Fruit fly (Drosophila melanogaster): ENCODE data around the gene CG10657.

The CG10657 gene

dm6 chr3L:12471471-12471978 lies 25.5 kb downstream of the CG10657 start, which contains the start of gene CG10616 (continued):
- TF ChIP-seq CG2678 (tag; optimal IDR thresholded peaks at IDR 0.05): no peak
- no peak for TF ChIP-seq gem (tag; optimal IDR thresholded peaks at IDR 0.05)
- TF ChIP-seq dmrt11E (tag; optimal IDR thresholded peaks at IDR 0.05): no peak
- TF ChIP-seq NC2β (GFP tag; optimal IDR thresholded peaks at IDR 0.05): no peak
- TF ChIP-seq CG7987 (GFP tag; optimal IDR thresholded peaks at IDR 0.05): no peak
- TF ChIP-seq CG6765 (GFP tag; optimal IDR thresholded peaks at IDR 0.05): no peak
- no peak for TF ChIP-seq lab (GFP tag; optimal IDR thresholded peaks at IDR 0.05)
- TF ChIP-seq chinmo (GFP tag; IDR thresholded peaks at IDR 0.05; ENCODE audit: partially characterized antibody): peak; percentile 81; the same call in 3 of the 4 replicates
- TF ChIP-seq aop (GFP tag; IDR thresholded peaks at IDR 0.05): no peak
- no peak for TF ChIP-seq CG12744 (GFP tag; optimal IDR thresholded peaks at IDR 0.05)
- TF ChIP-seq B-H2 (GFP tag; optimal IDR thresholded peaks at IDR 0.05): no peak
- no peak for TF ChIP-seq CG1602 (GFP tag; optimal IDR thresholded peaks at IDR 0.05)
- no peak for TF ChIP-seq pan (optimal IDR thresholded peaks at IDR 0.05)
- TF ChIP-seq pan (GFP tag; optimal IDR thresholded peaks at IDR 0.05 in 1 of 2, IDR thresholded peaks at IDR 0.05 in 1 of 2): no peak
- no peak for TF ChIP-seq dimm (GFP tag; IDR thresholded peaks at IDR 0.05)
- TF ChIP-seq Usf (GFP tag; optimal IDR thresholded peaks at IDR 0.05): no peak
- no peak for TF ChIP-seq CG11456 (GFP tag; IDR thresholded peaks at IDR 0.05)
- no peak for TF ChIP-seq Gsc (GFP tag; IDR thresholded peaks at IDR 0.05)
- no peak for TF ChIP-seq chn (GFP tag; optimal IDR thresholded peaks at IDR 0.05)
- no peak for TF ChIP-seq Drgx (GFP tag; IDR thresholded peaks at IDR 0.05)
- no peak for TF ChIP-seq org-1 (GFP tag; optimal IDR thresholded peaks at IDR 0.05)
- TF ChIP-seq gro (GFP tag; optimal IDR thresholded peaks at IDR 0.05): no peak
- TF ChIP-seq BtbVII (GFP tag; optimal IDR thresholded peaks at IDR 0.05): no peak
- TF ChIP-seq slou (GFP tag; optimal IDR thresholded peaks at IDR 0.05): no peak
- peak; percentile 31 for TF ChIP-seq CG12391 (tag; optimal IDR thresholded peaks at IDR 0.05)
- no peak for TF ChIP-seq toy (GFP tag; IDR thresholded peaks at IDR 0.05)
- TF ChIP-seq CG5180 (GFP tag; optimal IDR thresholded peaks at IDR 0.05): no peak
- TF ChIP-seq ERR (GFP tag; optimal IDR thresholded peaks at IDR 0.05): no peak
- TF ChIP-seq wdn (GFP tag; IDR thresholded peaks at IDR 0.05): no peak
- TF ChIP-seq CG3847 (GFP tag; IDR thresholded peaks at IDR 0.05): 0 out of 2 replicates have a peak, but pooled peaks have one; percentile 13
- no peak for TF ChIP-seq CG4854 (GFP tag; optimal IDR thresholded peaks at IDR 0.05)
- peak; percentile 70 for TF ChIP-seq E2f2 (GFP tag; IDR thresholded peaks at IDR 0.05)
- TF ChIP-seq CoRest (tag; optimal IDR thresholded peaks at IDR 0.05): peak; percentile 34
- TF ChIP-seq CG12299 (tag; optimal IDR thresholded peaks at IDR 0.05): no peak
- TF ChIP-seq CG15601 (tag; optimal IDR thresholded peaks at IDR 0.05): no peak
- TF ChIP-seq schlank (tag; optimal IDR thresholded peaks at IDR 0.05): no peak
- TF ChIP-seq CG16779 (GFP tag; IDR thresholded peaks at IDR 0.05): no peak
- TF ChIP-seq NfI (GFP tag; optimal IDR thresholded peaks at IDR 0.05): no peak
- TF ChIP-seq Max (GFP tag; optimal IDR thresholded peaks at IDR 0.05): no peak
- TF ChIP-seq zf30C (GFP tag; optimal IDR thresholded peaks at IDR 0.05): no peak
- TF ChIP-seq Mad (GFP tag; optimal IDR thresholded peaks at IDR 0.05): no peak
- no peak for TF ChIP-seq Fer3 (tag; optimal IDR thresholded peaks at IDR 0.05)
- peak; percentile 83 for TF ChIP-seq Opbp (GFP tag; IDR thresholded peaks at IDR 0.05; ENCODE audit: partially characterized antibody)
- no peak for TF ChIP-seq lov (optimal IDR thresholded peaks at IDR 0.05)
- no peak for TF ChIP-seq lov (GFP tag; IDR thresholded peaks at IDR 0.05)
- no peak for TF ChIP-seq CG34422 (GFP tag; IDR thresholded peaks at IDR 0.05)
- no peak for TF ChIP-seq CG2889 (GFP tag; IDR thresholded peaks at IDR 0.05)
- TF ChIP-seq chm (GFP tag; IDR thresholded peaks at IDR 0.05): no peak
- no peak for TF ChIP-seq HHEX (GFP tag; optimal IDR thresholded peaks at IDR 0.05)
- TF ChIP-seq CG9609 (GFP tag; optimal IDR thresholded peaks at IDR 0.05): no peak
- TF ChIP-seq CG30020 (tag; optimal IDR thresholded peaks at IDR 0.05): no peak
- TF ChIP-seq CG9932 (GFP tag; IDR thresholded peaks at IDR 0.05): no peak; the same call in 1 of the 2 replicates

Data from whole organism, embryonic.